Worm (Caenorhabditis elegans) whole organism, L3 larva: ENCODE data around the gene F42A10.5.

Source experiments
- R02D3.7 ChIP-seq: fragments of 150-350 bp; optimal IDR thresholded peaks from 2 replicates; lab custom pipeline; 2014; ENCODE audit warnings: missing biosample characterization, missing genetic modification characterization
- aly-2 ChIP-seq: fragments of 150-350 bp; optimal IDR thresholded peaks from 2 replicates; lab custom pipeline; 2014; ENCODE audit warnings: missing biosample characterization, missing genetic modification characterization
- ceh-16 ChIP-seq: sonication (generic microtip); optimal IDR thresholded peaks from 2 replicates; lab custom pipeline; 2017; ENCODE audit warnings: missing biosample characterization, missing genetic modification characterization
- ceh-28 ChIP-seq: fragments of 150-350 bp; optimal IDR thresholded peaks from 2 replicates; lab custom pipeline; 2014; ENCODE audit warnings: missing biosample characterization, missing genetic modification reagents, missing genetic modification characterization
- ceh-82 ChIP-seq: fragments of 150-350 bp; optimal IDR thresholded peaks from 2 replicates; lab custom pipeline; 2014; ENCODE audit warnings: missing biosample characterization, missing genetic modification characterization
- ceh-9 ChIP-seq: sonication (generic microtip); optimal IDR thresholded peaks from 2 replicates; lab custom pipeline; 2018; ENCODE audit warnings: missing biosample characterization, missing genetic modification characterization
- egl-5 ChIP-seq: fragments of 150-350 bp; optimal IDR thresholded peaks from 2 replicates; lab custom pipeline; 2017; ENCODE audit warnings: missing biosample characterization, missing genetic modification reagents, missing genetic modification characterization, inconsistent platforms
- eor-1 ChIP-seq, 2 experiments: fragments of 150-350 bp; optimal IDR thresholded peaks; 2 replicates each; lab custom pipeline; 2014 to 2018; ENCODE audit warnings: missing biosample characterization in 2 of 2, missing genetic modification characterization in 2 of 2
- fkh-10 ChIP-seq: sonication (generic microtip); optimal IDR thresholded peaks from 2 replicates; lab custom pipeline; 2017; ENCODE audit warnings: missing biosample characterization, missing genetic modification reagents, missing genetic modification characterization
- fkh-2 ChIP-seq: fragments of 150-350 bp; optimal IDR thresholded peaks from 2 replicates; lab custom pipeline; 2014; ENCODE audit warnings: missing biosample characterization, missing genetic modification reagents, missing genetic modification characterization
- fos-1 ChIP-seq: fragments of 150-350 bp; optimal IDR thresholded peaks from 2 replicates; lab custom pipeline; 2014; ENCODE audit warnings: missing biosample characterization, missing genetic modification characterization
- hmg-11 ChIP-seq: sonication (generic microtip); optimal IDR thresholded peaks from 2 replicates; lab custom pipeline; 2016; ENCODE audit warnings: missing genetic modification characterization, missing compliant biosample characterization
- jun-1 ChIP-seq: fragments of 150-350 bp; optimal IDR thresholded peaks from 2 replicates; lab custom pipeline; 2014; ENCODE audit warnings: missing biosample characterization, missing genetic modification reagents, missing genetic modification characterization
- lin-15B ChIP-seq: fragments of 150-350 bp; optimal IDR thresholded peaks from 2 replicates; lab custom pipeline; 2014; ENCODE audit warnings: missing biosample characterization, missing genetic modification characterization
- lin-39 ChIP-seq: fragments of 150-350 bp; optimal IDR thresholded peaks from 2 replicates; lab custom pipeline; 2018; ENCODE audit warnings: missing biosample characterization, missing genetic modification reagents, missing genetic modification characterization
- lsy-12 ChIP-seq: sonication (generic microtip); optimal IDR thresholded peaks from 2 replicates; lab custom pipeline; 2016; ENCODE audit warnings: mild to moderate bottlenecking, missing genetic modification characterization, missing compliant biosample characterization
- mdl-1 ChIP-seq: fragments of 150-350 bp; optimal IDR thresholded peaks from 2 replicates; lab custom pipeline; 2014; ENCODE audit warnings: missing biosample characterization, missing genetic modification characterization
- nfya-1 ChIP-seq: sonication (generic microtip); optimal IDR thresholded peaks from 2 replicates; lab custom pipeline; 2017; ENCODE audit warnings: missing genetic modification characterization, mild to moderate bottlenecking, missing compliant biosample characterization, antibody characterized with exemption, moderate library complexity; ENCODE audit not compliant: insufficient read depth
- nhr-11 ChIP-seq: fragments of 150-350 bp; optimal IDR thresholded peaks from 2 replicates; lab custom pipeline; 2014; ENCODE audit warnings: missing biosample characterization, missing genetic modification characterization
- nhr-23 ChIP-seq: fragments of 150-350 bp; optimal IDR thresholded peaks from 2 replicates; lab custom pipeline; 2014; ENCODE audit warnings: missing biosample characterization, missing genetic modification reagents, missing genetic modification characterization
- nhr-25 ChIP-seq: sonication (generic microtip); optimal IDR thresholded peaks from 2 replicates; lab custom pipeline; 2017; ENCODE audit warnings: missing biosample characterization, missing genetic modification characterization
- nhr-43 ChIP-seq: sonication (generic microtip); optimal IDR thresholded peaks from 2 replicates; lab custom pipeline; 2016; ENCODE audit warnings: mild to moderate bottlenecking, missing genetic modification characterization, missing compliant biosample characterization; ENCODE audit not compliant: poor library complexity, severe bottlenecking
- nhr-67 ChIP-seq: fragments of 150-350 bp; optimal IDR thresholded peaks from 2 replicates; lab custom pipeline; 2014; ENCODE audit warnings: missing biosample characterization, missing genetic modification characterization
- nhr-77 ChIP-seq: fragments of 150-350 bp; optimal IDR thresholded peaks from 2 replicates; lab custom pipeline; 2014; ENCODE audit warnings: missing biosample characterization, missing genetic modification characterization
- pha-4 ChIP-seq: fragments of 150-350 bp; optimal IDR thresholded peaks from 2 replicates; lab custom pipeline; 2014; ENCODE audit warnings: missing biosample characterization, missing genetic modification reagents, missing genetic modification characterization
- pqm-1 ChIP-seq: fragments of 150-350 bp; optimal IDR thresholded peaks from 2 replicates; lab custom pipeline; 2017; ENCODE audit warnings: missing biosample characterization, missing genetic modification characterization, inconsistent platforms
- sea-2 ChIP-seq: fragments of 150-350 bp; sonication (generic microtip); optimal IDR thresholded peaks from 4 replicates; lab custom pipeline; 2014; ENCODE audit warnings: missing biosample characterization, missing genetic modification reagents, missing genetic modification characterization
- skn-1 ChIP-seq: fragments of 150-350 bp; optimal IDR thresholded peaks from 2 replicates; lab custom pipeline; 2014; ENCODE audit warnings: missing biosample characterization, missing genetic modification characterization
- tbx-2 ChIP-seq: sonication (generic microtip); optimal IDR thresholded peaks from 2 replicates; lab custom pipeline; 2016; ENCODE audit warnings: mild to moderate bottlenecking, missing genetic modification characterization, missing compliant biosample characterization
- unc-39 ChIP-seq: sonication (generic microtip); optimal IDR thresholded peaks from 4 replicates; lab custom pipeline; 2017; ENCODE audit warnings: missing biosample characterization, missing genetic modification characterization
- unc-62 ChIP-seq: fragments of 150-350 bp; sonication (generic microtip); optimal IDR thresholded peaks from 4 replicates; lab custom pipeline; 2014; ENCODE audit warnings: missing biosample characterization, missing genetic modification reagents, missing genetic modification characterization
- ztf-11 ChIP-seq: fragments of 150-350 bp; optimal IDR thresholded peaks from 2 replicates; lab custom pipeline; 2014; ENCODE audit warnings: missing biosample characterization, missing genetic modification characterization
- ztf-4 ChIP-seq: fragments of 150-350 bp; optimal IDR thresholded peaks from 2 replicates; lab custom pipeline; 2014; ENCODE audit warnings: missing biosample characterization, missing genetic modification characterization

Gene F42A10.5

DNA sequence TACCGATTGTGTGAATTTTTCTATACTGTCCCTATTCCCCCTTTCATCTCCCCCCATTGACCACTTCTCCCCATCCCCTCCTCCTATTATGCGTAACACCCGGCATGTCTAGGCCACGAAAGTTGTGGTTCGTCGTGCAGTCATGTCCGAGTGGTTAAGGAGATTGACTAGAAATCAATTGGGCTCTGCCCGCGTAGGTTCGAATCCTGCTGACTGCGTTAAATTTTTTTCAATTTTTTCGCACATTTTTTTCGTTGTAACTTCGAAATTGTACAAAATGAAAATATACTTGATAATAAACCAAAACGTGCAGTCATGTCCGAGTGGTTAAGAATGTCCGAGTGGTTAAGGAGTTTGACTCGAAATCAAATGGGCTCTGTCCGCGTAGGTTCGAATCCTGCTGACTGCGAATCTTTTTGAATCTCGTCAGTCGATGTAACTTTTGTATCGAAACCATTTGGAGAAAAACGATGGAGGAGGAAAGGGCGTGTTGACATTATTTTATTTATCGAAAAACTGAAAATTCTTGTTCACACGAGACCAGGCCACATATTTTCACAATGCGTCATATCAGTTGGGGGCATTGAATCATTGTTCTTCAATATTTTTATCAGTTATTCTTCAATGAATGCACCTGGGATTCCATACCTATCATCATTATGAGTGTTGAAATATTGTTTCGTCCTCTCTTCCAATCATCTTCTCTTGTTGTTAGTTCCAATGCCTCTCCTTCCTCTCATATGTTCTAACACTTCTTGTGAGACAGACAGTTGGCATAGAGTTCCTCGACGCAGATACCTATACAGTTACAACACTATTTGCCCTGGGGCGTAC lies 14.4 kb downstream of the F42A10.5 start, which contains the start of gene nfm-1 (continued):
- TF ChIP-seq nhr-11, result no peak
- TF ChIP-seq nhr-23 (tag; lab: Kevin White, UChicago), result peak; percentile 63
- no peak for TF ChIP-seq nhr-67
- TF ChIP-seq mdl-1, result no peak
- peak; percentile 68 for TF ChIP-seq hmg-11 (tag; lab: Kevin White, UChicago)

DNA sequence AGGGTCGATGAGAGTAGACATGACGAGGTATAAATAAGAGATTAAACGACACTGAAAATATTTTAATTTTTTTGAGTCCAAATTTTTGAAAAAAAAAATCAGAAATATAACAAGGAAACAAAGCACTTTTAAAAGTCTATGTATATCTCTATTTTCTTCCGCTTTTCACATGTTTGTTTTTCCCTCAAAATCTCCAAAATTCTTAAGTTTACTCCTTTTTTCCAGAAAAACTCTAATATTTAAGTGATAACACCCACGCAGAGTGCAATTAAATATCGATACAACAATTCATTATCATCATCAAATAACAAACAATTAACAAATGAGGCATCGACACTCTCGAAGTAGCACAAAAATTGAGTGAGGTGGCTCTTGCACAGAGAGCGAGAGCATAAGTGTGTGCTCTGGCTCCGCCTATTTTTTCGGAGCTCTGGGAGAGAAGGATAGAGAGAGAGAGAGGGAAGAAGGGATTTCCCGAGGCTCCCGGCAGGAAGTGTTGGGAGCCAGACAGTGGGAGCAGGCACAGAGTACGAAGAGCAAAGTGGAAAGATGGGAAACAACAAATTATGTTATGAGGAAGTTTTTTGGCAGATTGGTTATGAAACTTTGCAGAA lies 15.5 kb downstream of the F42A10.5 start, which contains the start of gene anmt-2:
anmt-2 (minus strand) TSS at position 51 of the 614 bp plus-strand sequence.
- TF ChIP-seq egl-5 (tag; lab: Kevin White, UChicago) (peak; percentile 35), fkh-10 (GFP tag; lab: Kevin White, UChicago) (no peak), skn-1 (tag; lab: Kevin White, UChicago) (no peak), nhr-43 (tag; lab: Kevin White, UChicago) (no peak), R02D3.7 (no peak), fos-1 (no peak), pha-4 (tag; lab: Kevin White, UChicago) (peak; percentile 57)

DNA sequence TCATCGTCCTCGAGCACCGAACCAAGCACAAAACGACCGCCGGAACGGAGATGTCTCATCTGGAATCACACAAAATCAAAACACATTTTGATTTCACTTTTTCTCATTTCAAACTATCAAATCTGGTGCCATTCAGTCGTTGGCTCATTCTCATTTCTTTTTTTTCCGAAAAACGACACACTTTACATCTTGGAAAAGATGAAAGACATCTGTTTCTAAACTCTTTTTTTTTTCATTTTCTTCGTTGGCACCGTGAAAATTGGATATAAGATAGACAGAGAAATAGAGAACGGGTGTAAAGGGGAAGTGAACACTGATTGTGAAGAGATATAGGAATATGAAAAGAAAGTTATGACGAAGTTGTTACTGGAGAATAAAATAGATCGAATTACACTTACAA lies 17.5 kb downstream of the F42A10.5 start:
- TF ChIP-seq ztf-11 (no peak), skn-1 (tag; lab: Kevin White, UChicago) (no peak), mdl-1 (no peak), jun-1 (tag; lab: Kevin White, UChicago) (no peak), hmg-11 (tag; lab: Kevin White, UChicago) (no peak), ceh-16 (tag; lab: Kevin White, UChicago) (no peak), nhr-67 (no peak), ztf-4 (no peak), nhr-11 (no peak), unc-62 (GFP tag; lab: Kevin White, UChicago) (no peak), egl-5 (tag; lab: Kevin White, UChicago) (no peak), ceh-82 (no peak), nhr-25 (no peak), unc-39 (tag; lab: Kevin White, UChicago) (no peak), pqm-1 (tag; lab: Kevin White, UChicago) (no peak), sea-2 (GFP tag; lab: Kevin White, UChicago) (no peak), nhr-23 (tag; lab: Kevin White, UChicago) (no peak), fkh-2 (tag; lab: Kevin White, UChicago) (no peak), tbx-2 (tag; lab: Kevin White, UChicago) (no peak)

DNA sequence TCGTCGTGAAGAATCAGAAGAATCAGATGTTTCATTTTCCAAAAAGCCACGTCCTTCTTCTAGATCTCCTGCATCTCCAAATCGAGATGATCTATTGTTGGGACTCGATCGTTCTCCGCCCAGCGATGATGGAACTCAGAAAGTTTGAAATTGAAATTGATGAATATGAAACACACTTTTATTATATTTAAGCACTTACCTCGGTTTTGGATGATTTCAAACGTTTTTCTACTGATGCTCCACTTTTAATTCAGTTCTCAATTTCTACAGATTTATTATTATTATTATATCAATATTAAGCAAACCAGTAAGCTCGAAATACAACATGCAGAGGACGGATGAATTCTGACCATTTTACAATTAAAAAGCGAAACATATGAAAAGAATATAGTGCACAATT lies 18.7 kb downstream of the F42A10.5 start:
- TF ChIP-seq lin-15B (tag; lab: Kevin White, UChicago) (no peak), unc-39 (tag; lab: Kevin White, UChicago) (no peak), nfya-1 (tag; lab: Kevin White, UChicago) (no peak), ceh-28 (tag; lab: Kevin White, UChicago) (no peak), ceh-82 (no peak), aly-2 (tag; lab: Kevin White, UChicago) (no peak), eor-1 (tag; optimal IDR thresholded peaks at IDR 0.05; lab: Kevin White, UChicago) (no peak), lsy-12 (tag; lab: Kevin White, UChicago) (no peak), nhr-77 (tag; lab: Kevin White, UChicago) (no peak), unc-62 (GFP tag; lab: Kevin White, UChicago) (no peak), fkh-10 (GFP tag; lab: Kevin White, UChicago) (no peak), sea-2 (GFP tag; lab: Kevin White, UChicago) (no peak), egl-5 (tag; lab: Kevin White, UChicago) (no peak), lin-39 (no peak), ztf-4 (no peak), ceh-9 (tag; lab: Kevin White, UChicago) (no peak)
